Fruit fly (Drosophila melanogaster): ENCODE measurements around the gene Culd.

Gene Culd

DNA sequence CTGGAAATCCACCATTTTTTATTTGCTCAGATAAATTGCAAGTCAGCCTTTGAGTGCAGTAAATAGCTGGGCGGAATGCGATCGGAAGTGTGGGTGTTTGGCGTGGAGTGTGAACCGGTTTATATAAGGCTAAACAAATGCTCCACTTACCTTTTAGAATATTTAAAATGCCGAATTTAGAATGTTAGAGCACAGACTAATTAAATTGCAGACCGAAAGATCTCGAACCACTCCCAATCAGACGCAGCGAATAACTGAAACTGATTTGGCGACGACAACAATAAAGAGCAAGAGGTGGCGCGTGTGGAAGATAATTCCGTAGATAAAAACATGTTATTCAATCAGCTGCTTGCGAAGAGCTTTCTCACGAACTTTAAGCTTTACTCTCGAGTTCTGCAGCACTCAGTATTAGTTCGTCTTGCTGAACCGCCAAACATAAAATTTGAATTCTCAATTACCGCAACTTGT, 4.6 kb upstream of the Culd start, which contains the start of gene Idh (continued):
- TF ChIP-seq vvl (GFP tag; IDR thresholded peaks at IDR 0.05): peak; percentile 52; the same call in 1 of the 2 replicates
- TF ChIP-seq B-H1 (GFP tag; IDR thresholded peaks at IDR 0.05): no peak
- peak; percentile 63 for TF ChIP-seq HmgZ (tag; optimal IDR thresholded peaks at IDR 0.05)
- TF ChIP-seq Dip3 (GFP tag; optimal IDR thresholded peaks at IDR 0.05): no peak
- no peak for TF ChIP-seq phol (tag; optimal IDR thresholded peaks at IDR 0.05)
- no peak for TF ChIP-seq usp (GFP tag; optimal IDR thresholded peaks at IDR 0.05)
- TF ChIP-seq CG11085 (GFP tag; IDR thresholded peaks at IDR 0.05): no peak
- TF ChIP-seq dmrt99B (tag; optimal IDR thresholded peaks at IDR 0.05): peak; percentile 21
- no peak for TF ChIP-seq MBD-R2 (GFP tag; IDR thresholded peaks at IDR 0.05)
- TF ChIP-seq amos (GFP tag; IDR thresholded peaks at IDR 0.05; ENCODE audit: partially characterized antibody): peak; percentile 59; the same call in 1 of the 2 replicates
- no peak for TF ChIP-seq MTF-1 (GFP tag; optimal IDR thresholded peaks at IDR 0.05; ENCODE audit: borderline replicate concordance)
- peak; percentile 46 for TF ChIP-seq CG10543 (GFP tag; optimal IDR thresholded peaks at IDR 0.05)
- peak; percentile 99 for TF ChIP-seq Dp (GFP tag; optimal IDR thresholded peaks at IDR 0.05)
- peak; percentile 31 for TF ChIP-seq sug (tag; optimal IDR thresholded peaks at IDR 0.05)
- TF ChIP-seq CG14014 (GFP tag; IDR thresholded peaks at IDR 0.05): 0 out of 2 replicates have a peak, but pooled peaks have one; percentile 17
- TF ChIP-seq CG14860 (GFP tag; IDR thresholded peaks at IDR 0.05; ENCODE audit: partially characterized antibody): no peak
- no peak for TF ChIP-seq schlank (tag; optimal IDR thresholded peaks at IDR 0.05)
- TF ChIP-seq vnd (GFP tag; IDR thresholded peaks at IDR 0.05; ENCODE audit: partially characterized antibody): no peak
- TF ChIP-seq org-1 (GFP tag; optimal IDR thresholded peaks at IDR 0.05): no peak
- TF ChIP-seq grn (GFP tag; optimal IDR thresholded peaks at IDR 0.05): peak; percentile 54
- no peak for TF ChIP-seq CG15073 (GFP tag; optimal IDR thresholded peaks at IDR 0.05)
- TF ChIP-seq CG6854 (GFP tag; optimal IDR thresholded peaks at IDR 0.05): peak; percentile 22
- TF ChIP-seq chinmo (GFP tag; IDR thresholded peaks at IDR 0.05; ENCODE audit: partially characterized antibody): peak; percentile 80; the same call in 2 of the 4 replicates
- peak; percentile 89 for TF ChIP-seq kni (GFP tag; optimal IDR thresholded peaks at IDR 0.05)
- TF ChIP-seq CG34224 (GFP tag; IDR thresholded peaks at IDR 0.05; ENCODE audit: partially characterized antibody): peak; percentile 65
- no peak for TF ChIP-seq CG2199 (GFP tag; IDR thresholded peaks at IDR 0.05)
- TF ChIP-seq CG17385 (GFP tag; optimal IDR thresholded peaks at IDR 0.05): peak; percentile 37
- no peak for TF ChIP-seq Bdp1 (GFP tag; optimal IDR thresholded peaks at IDR 0.05)
- TF ChIP-seq CG7745 (tag; optimal IDR thresholded peaks at IDR 0.05): no peak
- TF ChIP-seq unpg (GFP tag; optimal IDR thresholded peaks at IDR 0.05): peak; percentile 21
- TF ChIP-seq fru (optimal IDR thresholded peaks at IDR 0.05): no peak
- TF ChIP-seq CG16863 (GFP tag; optimal IDR thresholded peaks at IDR 0.05): no peak
- TF ChIP-seq NK7.1 (GFP tag; optimal IDR thresholded peaks at IDR 0.05): no peak
- no peak for TF ChIP-seq klu (GFP tag; IDR thresholded peaks at IDR 0.05)
- peak; percentile 52; the same call in 1 of the 2 replicates for TF ChIP-seq Rfx (GFP tag; IDR thresholded peaks at IDR 0.05)
- no peak for TF ChIP-seq Xrp1 (GFP tag; IDR thresholded peaks at IDR 0.05)
- TF ChIP-seq NFAT (GFP tag; IDR thresholded peaks at IDR 0.05): 0 out of 2 replicates have a peak, but pooled peaks have one; percentile 32
- no peak for TF ChIP-seq Lhr (GFP tag; optimal IDR thresholded peaks at IDR 0.05)
- TF ChIP-seq CG17186 (GFP tag; optimal IDR thresholded peaks at IDR 0.05): no peak
- no peak for TF ChIP-seq CG9876 (GFP tag; optimal IDR thresholded peaks at IDR 0.05)
- TF ChIP-seq Kr (GFP tag; optimal IDR thresholded peaks at IDR 0.05): no peak
- TF ChIP-seq Drgx (GFP tag; IDR thresholded peaks at IDR 0.05): no peak
- TF ChIP-seq CG6654 (GFP tag; optimal IDR thresholded peaks at IDR 0.05): no peak
- TF ChIP-seq CG8765 (GFP tag; IDR thresholded peaks at IDR 0.05): no peak
- TF ChIP-seq CG2120 (GFP tag; optimal IDR thresholded peaks at IDR 0.05): peak; percentile 23
- no peak for TF ChIP-seq CG12942 (GFP tag; optimal IDR thresholded peaks at IDR 0.05)
- no peak for TF ChIP-seq croc (GFP tag; conservative IDR thresholded peaks at IDR 0.05)
- peak; percentile 99 for TF ChIP-seq CG18011 (GFP tag; optimal IDR thresholded peaks at IDR 0.05)
- peak; percentile 36; the same call in 1 of the 2 replicates for TF ChIP-seq sens-2 (GFP tag; IDR thresholded peaks at IDR 0.05)
- no peak for TF ChIP-seq Sox100B (GFP tag; optimal IDR thresholded peaks at IDR 0.05)
- TF ChIP-seq CG4328 (GFP tag; optimal IDR thresholded peaks at IDR 0.05): no peak

All from whole organism, embryonic.